Worm (Caenorhabditis elegans) whole organism, L4 larva: ENCODE data around the gene R08D7.7.

Experiments used
- ama-1 ChIP-seq: fragments of 150-350 bp; optimal IDR thresholded peaks from 2 replicates; lab custom pipeline; 2014; ENCODE audit warnings: inconsistent platforms, mixed read lengths
- fkh-10 ChIP-seq: fragments of 150-350 bp; optimal IDR thresholded peaks from 2 replicates; lab custom pipeline; 2014; ENCODE audit warnings: missing biosample characterization, missing genetic modification reagents, missing genetic modification characterization
- fos-1 ChIP-seq: fragments of 150-350 bp; optimal IDR thresholded peaks from 2 replicates; lab custom pipeline; 2014; ENCODE audit warnings: missing biosample characterization, missing genetic modification characterization
- hif-1 ChIP-seq, 2 experiments: sonication (generic microtip); optimal IDR thresholded peaks; 2 replicates each; lab custom pipeline; 2016 to 2017; ENCODE audit warnings: missing compliant biosample characterization in 2 of 2, missing genetic modification characterization in 2 of 2, missing genetic modification reagents in 2 of 2, missing genotype in 2 of 2, mild to moderate bottlenecking in 1 of 2
- lin-15B ChIP-seq: fragments of 150-350 bp; sonication (generic microtip); optimal IDR thresholded peaks from 3 replicates; lab custom pipeline; 2014; ENCODE audit warnings: missing biosample characterization, missing genetic modification characterization
- lir-3 ChIP-seq: sonication (generic microtip); optimal IDR thresholded peaks from 2 replicates; lab custom pipeline; 2016; ENCODE audit warnings: mild to moderate bottlenecking, missing genetic modification characterization, missing compliant biosample characterization
- mep-1 ChIP-seq: fragments of 150-350 bp; sonication (generic microtip); optimal IDR thresholded peaks from 3 replicates; lab custom pipeline; 2014; ENCODE audit warnings: missing biosample characterization, missing genetic modification characterization
- pqm-1 ChIP-seq: sonication (generic microtip); optimal IDR thresholded peaks from 2 replicates; lab custom pipeline; 2017; ENCODE audit warnings: missing biosample characterization, missing genetic modification characterization
- snpc-1.2 ChIP-seq: fragments of 200-800 bp; sonication (Bioruptor generic); IDR thresholded peaks from 2 replicates; pipeline ENCODE4 v1.3.6; 2022; ENCODE audit warnings: missing genetic modification reagents, missing genetic modification characterization, missing compliant biosample characterization
- unc-130 ChIP-seq: sonication (generic microtip); optimal IDR thresholded peaks from 2 replicates; lab custom pipeline; 2016; ENCODE audit warnings: missing genetic modification reagents, missing genetic modification characterization, missing compliant biosample characterization
- unc-39 ChIP-seq: sonication (generic microtip); optimal IDR thresholded peaks from 2 replicates; lab custom pipeline; 2017; ENCODE audit warnings: missing biosample characterization, missing genetic modification characterization

ce11 chrIII:9034133-9034532 lies 44.3 kb downstream of the R08D7.7 start:
- no peak for TF ChIP-seq mep-1 (tag; lab: Kevin White, UChicago)
- no peak for TF ChIP-seq unc-39 (tag; lab: Kevin White, UChicago)
- no peak for TF ChIP-seq fos-1 (tag; lab: Kevin White, UChicago)
- no peak for TF ChIP-seq ama-1 (lab: Kevin White, UChicago)
- TF ChIP-seq lir-3 (tag; lab: Kevin White, UChicago), result no peak
- TF ChIP-seq fkh-10 (GFP tag; lab: Kevin White, UChicago), result no peak
- no peak for TF ChIP-seq unc-130
- no peak for TF ChIP-seq pqm-1 (tag; lab: Kevin White, UChicago)
- TF ChIP-seq lin-15B (tag; lab: Kevin White, UChicago), result no peak
- TF ChIP-seq hif-1 (tag; optimal IDR thresholded peaks at IDR 0.05; lab: Kevin White, UChicago), result no peak
- no peak for TF ChIP-seq snpc-1.2 (GFP tag; lab: Robert Waterston, UW)
